Fruit fly (Drosophila melanogaster) whole organism, prepupa: Measurements from ENCODE around the gene dar1.

Source experiments
- CG16779 ChIP-seq: fragments of 200-800 bp; sonication (Bioruptor generic); optimal IDR thresholded peaks from 3 replicates; lab custom pipeline; 2017; ENCODE audit warnings: missing biosample characterization, mild to moderate bottlenecking, missing genetic modification characterization
- Gug ChIP-seq: fragments of 200-800 bp; sonication (Bioruptor generic); IDR thresholded peaks from 2 replicates; pipeline ENCODE4 v1.3.6; 2022; ENCODE audit warnings: missing biosample characterization, missing genetic modification characterization
- Met ChIP-seq: fragments of 200-800 bp; sonication (Bioruptor generic); optimal IDR thresholded peaks from 3 replicates; lab custom pipeline; 2016; ENCODE audit warnings: missing biosample characterization, missing genetic modification characterization
- dsx ChIP-seq: fragments of 200-800 bp; optimal IDR thresholded peaks from 3 replicates; lab custom pipeline; 2019; ENCODE audit warnings: missing biosample characterization, mild to moderate bottlenecking, missing genetic modification characterization, moderate library complexity; ENCODE audit not compliant: poor library complexity, severe bottlenecking
- ss ChIP-seq, 2 experiments: fragments of 200-800 bp; sonication (Bioruptor generic); optimal IDR thresholded peaks; 2 replicates in 1 of 2; 3 replicates in 1 of 2; lab custom pipeline; 2017 to 2018; ENCODE audit warnings: mild to moderate bottlenecking in 2 of 2, missing biosample characterization in 2 of 2, missing genetic modification characterization in 2 of 2, moderate library complexity in 1 of 2

DNA sequence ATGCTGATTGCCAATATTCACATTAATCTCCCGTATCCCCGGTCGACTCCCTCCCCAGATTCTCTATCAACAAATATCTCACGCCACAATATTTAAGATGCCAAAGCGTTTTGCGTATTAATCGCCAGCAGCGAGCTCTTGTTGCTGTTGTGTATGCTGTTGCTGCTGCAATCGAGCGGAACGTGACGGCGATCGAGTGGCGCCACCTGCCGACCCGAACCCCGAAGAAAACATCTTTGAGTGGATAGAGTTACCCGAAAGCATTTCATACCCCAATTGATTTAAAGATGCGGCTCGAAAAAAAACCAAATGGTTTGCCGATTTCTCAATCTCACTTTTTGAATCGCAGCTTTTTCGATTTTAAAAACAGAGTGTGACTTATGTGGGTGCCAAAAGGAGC, 52.2 kb downstream of the dar1 start:
- no peak for TF ChIP-seq Gug (GFP tag; lab: Robert Waterston, UW)
- no peak for TF ChIP-seq ss (GFP tag; optimal IDR thresholded peaks at IDR 0.05; lab: Kevin White, UChicago)
- TF ChIP-seq CG16779: no peak
- no peak for TF ChIP-seq dsx (GFP tag; lab: Kevin White, UChicago)
- TF ChIP-seq Met (GFP tag; lab: Kevin White, UChicago): no peak
